Worm (Caenorhabditis elegans) whole organism, L1 larva: Measurements from ENCODE around the gene col-20.

Source experiments
- dpl-1 ChIP-seq, 3 experiments: fragments of 150-350 bp in 2 of 3; sonication (generic microtip) in 1 of 3; optimal IDR thresholded peaks; 2 replicates each; lab custom pipeline; 2014 to 2017; ENCODE audit warnings: missing biosample characterization in 3 of 3, missing genetic modification characterization in 3 of 3, missing genetic modification reagents in 3 of 3
- elt-2 ChIP-seq: sonication (generic microtip); optimal IDR thresholded peaks from 2 replicates; lab custom pipeline; 2016; ENCODE audit warnings: missing genetic modification characterization, mild to moderate bottlenecking, inconsistent platforms, missing compliant biosample characterization, missing genetic modification reagents
- elt-3 ChIP-seq, 6 experiments: fragments of 150-350 bp in 1 of 6; sonication (generic microtip); optimal IDR thresholded peaks; 2 replicates each; lab custom pipeline; 2017 to 2018; ENCODE audit warnings: missing biosample characterization in 6 of 6, missing genetic modification characterization in 6 of 6, inconsistent platforms in 1 of 6
- fkh-10 ChIP-seq: sonication (generic microtip); optimal IDR thresholded peaks from 2 replicates; lab custom pipeline; 2017; ENCODE audit warnings: missing biosample characterization, missing genetic modification reagents, missing genetic modification characterization
- hpl-2 ChIP-seq: fragments of 150-350 bp; optimal IDR thresholded peaks from 2 replicates; lab custom pipeline; 2014; ENCODE audit warnings: missing biosample characterization, missing genetic modification reagents, missing genetic modification characterization
- lin-39 ChIP-seq: fragments of 150-350 bp; optimal IDR thresholded peaks from 2 replicates; lab custom pipeline; 2014; ENCODE audit warnings: missing biosample characterization, missing genetic modification reagents, missing genetic modification characterization
- lsy-2 ChIP-seq, 2 experiments: fragments of 150-350 bp; optimal IDR thresholded peaks; 2 replicates each; lab custom pipeline; 2014; ENCODE audit warnings: missing biosample characterization in 2 of 2, missing genetic modification characterization in 2 of 2
- mef-2 ChIP-seq: fragments of 150-350 bp; optimal IDR thresholded peaks from 2 replicates; lab custom pipeline; 2014; ENCODE audit warnings: missing biosample characterization, missing genetic modification characterization
- nhr-76 ChIP-seq: sonication (generic microtip); optimal IDR thresholded peaks from 2 replicates; lab custom pipeline; 2017; ENCODE audit warnings: missing biosample characterization, missing genetic modification characterization
- pag-3 ChIP-seq: sonication (generic microtip); optimal IDR thresholded peaks from 2 replicates; lab custom pipeline; 2017; ENCODE audit warnings: missing genetic modification characterization, mild to moderate bottlenecking, missing compliant biosample characterization, antibody characterized with exemption, borderline replicate concordance; ENCODE audit not compliant: insufficient read depth
- snpc-4 ChIP-seq: fragments of 150-350 bp; optimal IDR thresholded peaks from 2 replicates; lab custom pipeline; 2014; ENCODE audit warnings: missing biosample characterization, missing genetic modification characterization
- unc-98 ChIP-seq: fragments of 200-800 bp; sonication (Bioruptor generic); IDR thresholded peaks from 2 replicates; pipeline ENCODE4 v1.3.6; 2022; ENCODE audit warnings: missing genetic modification characterization, missing compliant biosample characterization
- ztf-4 ChIP-seq: fragments of 150-350 bp; optimal IDR thresholded peaks from 2 replicates; lab custom pipeline; 2014; ENCODE audit warnings: missing biosample characterization, missing genetic modification characterization

- TF ChIP-seq lin-39 (tag; lab: Kevin White, UChicago) (no peak), pag-3 (tag; lab: Kevin White, UChicago) (no peak), lsy-2 (tag; optimal IDR thresholded peaks at IDR 0.05; lab: Kevin White, UChicago) (no peak), dpl-1 (GFP tag; optimal IDR thresholded peaks at IDR 0.05; lab: Kevin White, UChicago) (no peak), nhr-76 (tag; lab: Kevin White, UChicago) (no peak), elt-2 (no peak), fkh-10 (no peak), unc-98 (no peak), snpc-4 (tag; lab: Kevin White, UChicago) (no peak), hpl-2 (GFP tag; lab: Kevin White, UChicago) (no peak), mef-2 (no peak), ztf-4 (tag; lab: Kevin White, UChicago) (no peak), elt-3 (tag; optimal IDR thresholded peaks at IDR 0.05; lab: Kevin White, UChicago) (no peak)
Observed at ce11 chrII:4873029-4873428, 2.4 kb upstream of the col-20 start, which contains the start of gene col-73.
